Worm (Caenorhabditis elegans): Measurements from ENCODE around the gene flp-11.

DNA sequence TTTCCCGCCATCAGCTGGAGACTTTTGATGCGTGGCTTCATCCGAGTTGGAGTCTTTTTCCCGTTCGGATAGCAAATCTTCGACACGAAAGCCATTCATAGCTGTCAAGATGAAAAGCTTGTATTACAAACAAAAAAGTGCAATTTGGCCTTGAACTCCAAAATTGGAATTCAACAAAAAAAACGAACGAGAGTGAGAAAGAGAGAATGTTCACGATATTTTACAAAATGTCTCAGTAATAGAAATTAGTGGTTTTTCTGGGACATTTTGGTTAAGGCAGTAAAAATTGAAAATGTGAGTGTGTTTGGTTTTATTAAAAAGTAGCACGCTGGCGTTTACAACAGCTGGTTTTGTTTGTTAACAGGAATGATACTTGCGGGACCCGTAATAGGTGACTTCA lies 23.9 kb downstream of the flp-11 start, which contains the start of gene ceh-1:
- TF ChIP-seq blmp-1 (tag; optimal IDR thresholded peaks at IDR 0.05; ENCODE audit: insufficient read depth) (no peak), lin-13 (GFP tag; optimal IDR thresholded peaks at IDR 0.05) (no peak), mbf-1 (tag; optimal IDR thresholded peaks at IDR 0.05) (no peak), fos-1 (tag; optimal IDR thresholded peaks at IDR 0.05) (no peak), aly-2 (tag; optimal IDR thresholded peaks at IDR 0.05) (no peak), mdl-1 (tag; optimal IDR thresholded peaks at IDR 0.05) (no peak), nhr-11 (tag; optimal IDR thresholded peaks at IDR 0.05) (no peak), ama-1 (optimal IDR thresholded peaks at IDR 0.05) (no peak), ZK546.5 (tag; optimal IDR thresholded peaks at IDR 0.05) (no peak), zag-1 (tag; optimal IDR thresholded peaks at IDR 0.05) (no peak), ceh-82 (tag; optimal IDR thresholded peaks at IDR 0.05) (no peak), egl-27 (tag; optimal IDR thresholded peaks at IDR 0.05) (no peak), unc-55 (GFP tag; optimal IDR thresholded peaks at IDR 0.05) (no peak)

Data from whole organism, L2 larva.